Worm (Caenorhabditis elegans): ENCODE results near the gene Y73C8C.8.

Y73C8C.8 gene

DNA sequence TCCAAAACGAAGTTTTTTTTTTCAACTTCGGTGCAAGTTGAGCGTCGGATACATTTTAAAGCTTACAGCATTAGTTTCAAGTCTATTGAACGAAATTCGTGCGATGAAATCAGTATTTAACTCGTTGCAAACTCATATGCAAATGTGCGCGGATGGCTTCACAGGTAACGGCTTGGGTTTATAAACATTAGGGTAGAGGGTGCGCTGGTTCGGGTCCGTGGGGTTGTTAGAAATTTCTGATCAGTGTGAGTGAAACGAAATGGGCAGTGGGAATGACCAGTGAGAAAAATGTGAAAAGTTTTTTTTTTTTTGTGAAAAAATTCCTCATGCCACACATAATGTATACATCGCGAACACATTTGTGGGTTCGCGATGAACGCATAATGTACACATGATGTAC is 49.5 kb upstream of the Y73C8C.8 start (continued):
- no peak for TF ChIP-seq nhr-25 (tag; optimal IDR thresholded peaks at IDR 0.05; ENCODE audit: borderline replicate concordance, insufficient read depth)
- peak; percentile 86 for TF ChIP-seq snpc-1.2 (GFP tag; IDR thresholded peaks at IDR 0.05)
- no peak for TF ChIP-seq daf-12 (tag; optimal IDR thresholded peaks at IDR 0.05)
- TF ChIP-seq fos-1 (tag; optimal IDR thresholded peaks at IDR 0.05): no peak
- no peak for TF ChIP-seq lin-13 (GFP tag; optimal IDR thresholded peaks at IDR 0.05)
- no peak for TF ChIP-seq lsy-2 (tag; optimal IDR thresholded peaks at IDR 0.05)
- no peak for TF ChIP-seq F37D6.2 (tag; optimal IDR thresholded peaks at IDR 0.05)
- TF ChIP-seq php-3 (GFP tag; IDR thresholded peaks at IDR 0.05): no peak
- TF ChIP-seq vab-7 (GFP tag; IDR thresholded peaks at IDR 0.05): peak; percentile 63
- 0 out of 2 replicates have a peak, but pooled peaks have one; percentile 16 for TF ChIP-seq ceh-44 (GFP tag; IDR thresholded peaks at IDR 0.05)
- TF ChIP-seq Y5F2A.4 (GFP tag; optimal IDR thresholded peaks at IDR 0.05): no peak
- TF ChIP-seq ZK546.5 (tag; optimal IDR thresholded peaks at IDR 0.05): no peak
- peak in 1 of 2 experiments; percentile 31; a peak in 1 of 4 replicates for TF ChIP-seq madf-5 (GFP tag; IDR thresholded peaks at IDR 0.05)
- TF ChIP-seq lin-1 (GFP tag; IDR thresholded peaks at IDR 0.05): 0 out of 2 replicates have a peak, but pooled peaks have one; percentile 42
- TF ChIP-seq skn-1 (tag; optimal IDR thresholded peaks at IDR 0.05): no peak
- TF ChIP-seq Y75B8A.6 (GFP tag; IDR thresholded peaks at IDR 0.05): 0 out of 2 replicates have a peak, but pooled peaks have one; percentile 14
- no peak for TF ChIP-seq dmd-6 (GFP tag; IDR thresholded peaks at IDR 0.05)
- TF ChIP-seq duxl-1 (tag; optimal IDR thresholded peaks at IDR 0.05; ENCODE audit: poor library complexity): no peak
- TF ChIP-seq unc-130 (GFP tag; optimal IDR thresholded peaks at IDR 0.05): peak; percentile 28
- TF ChIP-seq ctbp-1 (GFP tag; IDR thresholded peaks at IDR 0.05): peak; percentile 47; the same call in 1 of the 2 replicates
- TF ChIP-seq F26F4.8 (GFP tag; conservative IDR thresholded peaks at IDR 0.05): peak; percentile 71; the same call in 1 of the 2 replicates

DNA sequence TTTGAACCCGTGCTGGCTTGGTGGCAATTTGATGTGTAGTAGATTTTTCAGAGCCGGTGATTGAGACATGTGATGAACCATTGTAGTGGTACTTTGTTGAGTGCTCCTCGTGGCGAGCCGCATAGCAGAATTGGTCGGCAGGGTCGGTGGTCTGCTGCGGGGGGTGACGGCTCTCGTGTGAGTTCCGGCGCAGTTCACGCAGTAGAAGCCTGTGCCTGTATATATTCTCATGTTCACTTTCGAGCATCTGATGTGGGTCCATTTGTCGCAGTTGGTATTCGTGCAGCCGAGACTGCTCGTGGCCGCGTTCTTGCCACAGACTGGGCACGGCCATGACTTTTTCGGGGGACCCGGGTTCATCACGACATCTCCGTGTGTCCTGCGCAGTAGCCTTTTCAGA is 48.6 kb upstream of the Y73C8C.8 start:
- TF ChIP-seq mdt-29 (GFP tag; IDR thresholded peaks at IDR 0.05) (no peak), lin-1 (GFP tag; IDR thresholded peaks at IDR 0.05) (no peak), Y75B8A.6 (GFP tag; IDR thresholded peaks at IDR 0.05) (no peak), ceh-62 (tag; optimal IDR thresholded peaks at IDR 0.05) (no peak), set-16 (GFP tag; IDR thresholded peaks at IDR 0.05) (peak; percentile 62), arid-1 (GFP tag; conservative IDR thresholded peaks at IDR 0.05) (no peak), lin-38 (GFP tag; IDR thresholded peaks at IDR 0.05) (no peak)

DNA sequence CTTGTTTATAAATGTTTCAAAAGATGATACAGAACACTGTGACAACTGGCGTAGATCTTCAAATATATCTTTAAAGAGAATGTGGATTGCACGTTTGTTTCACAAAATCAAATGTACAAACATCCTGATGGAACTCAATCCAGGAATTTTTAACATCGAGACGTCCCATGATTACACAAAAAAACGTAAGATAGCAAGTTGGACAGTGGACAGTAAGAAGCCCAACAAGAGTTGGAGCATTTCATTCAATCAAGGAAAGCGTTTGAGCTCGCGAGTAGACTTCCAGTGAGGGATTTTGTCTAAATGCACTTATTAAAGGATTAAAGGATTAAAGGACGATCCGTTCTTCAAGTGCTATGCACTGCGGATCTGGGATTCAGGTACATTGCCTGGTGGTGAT is 45.6 kb upstream of the Y73C8C.8 start, which contains the start of gene C36C5.12:
C36C5.12 (minus strand) TSS at position 101 of the 400 bp plus-strand sequence.
- TF ChIP-seq ceh-44 (GFP tag; IDR thresholded peaks at IDR 0.05) (no peak), ceh-20 (GFP tag; IDR thresholded peaks at IDR 0.05) (no peak), daf-16 (GFP tag; optimal IDR thresholded peaks at IDR 0.05) (no peak), daf-16 (tag; optimal IDR thresholded peaks at IDR 0.05) (no peak), saeg-2 (GFP tag; IDR thresholded peaks at IDR 0.05) (no peak), mep-1 (tag; optimal IDR thresholded peaks at IDR 0.05) (no peak), dmd-9 (GFP tag; IDR thresholded peaks at IDR 0.05) (no peak)

DNA sequence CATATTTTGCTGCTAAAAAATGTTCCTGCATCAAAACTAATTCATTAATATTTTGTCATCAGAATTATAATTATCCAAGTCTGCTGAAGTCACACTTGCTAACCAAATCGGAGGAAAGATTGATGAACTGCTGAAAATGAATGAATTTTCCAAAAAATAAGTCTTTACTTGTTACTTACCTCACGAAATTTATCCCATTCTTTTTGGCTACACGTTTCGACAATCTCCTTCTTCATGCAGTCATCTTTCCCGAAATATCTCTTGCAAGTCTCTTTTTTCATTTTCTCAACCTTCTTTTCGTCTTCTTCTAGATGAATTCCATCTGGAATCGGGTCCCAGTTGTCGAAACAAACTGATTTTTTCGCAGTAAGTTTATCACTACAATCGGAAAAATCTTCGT is 44.7 kb upstream of the Y73C8C.8 start:
- TF ChIP-seq ceh-32 (tag; optimal IDR thresholded peaks at IDR 0.05; ENCODE audit: poor library complexity): no peak
- TF ChIP-seq unc-62 (GFP tag; optimal IDR thresholded peaks at IDR 0.05 in 1 of 2): peak in 1 of 2 experiments; percentile 94
- no peak for TF ChIP-seq unc-62 (tag; optimal IDR thresholded peaks at IDR 0.05)
- TF ChIP-seq aha-1 (tag): peak; percentile 6
- no peak for TF ChIP-seq pqm-1 (tag; optimal IDR thresholded peaks at IDR 0.05)
- no peak for TF ChIP-seq zag-1 (tag; optimal IDR thresholded peaks at IDR 0.05)
- no peak for TF ChIP-seq skn-1 (tag; optimal IDR thresholded peaks at IDR 0.05)
- no peak for TF ChIP-seq mxl-3 (GFP tag; optimal IDR thresholded peaks at IDR 0.05)
- no peak for TF ChIP-seq egl-27 (tag; optimal IDR thresholded peaks at IDR 0.05)
- no peak for TF ChIP-seq gei-8 (GFP tag; optimal IDR thresholded peaks at IDR 0.05)
- no peak for TF ChIP-seq daf-8 (GFP tag; IDR thresholded peaks at IDR 0.05)
- TF ChIP-seq snpc-1.2 (GFP tag; IDR thresholded peaks at IDR 0.05): no peak
- no peak for TF ChIP-seq mxl-2 (GFP tag; conservative IDR thresholded peaks at IDR 0.05)
- TF ChIP-seq nhr-11 (tag; optimal IDR thresholded peaks at IDR 0.05): no peak
- TF ChIP-seq lin-13 (GFP tag; optimal IDR thresholded peaks at IDR 0.05): no peak
